Fruit fly (Drosophila melanogaster) whole organism, embryonic: ENCODE measurements around the gene CG14147.

Experiments
- Atf3 ChIP-seq: fragments of 200-800 bp; sonication (Bioruptor generic); optimal IDR thresholded peaks from 3 replicates; lab custom pipeline; 2016; ENCODE audit warnings: missing biosample characterization, missing genetic modification characterization
- CG13424 ChIP-seq: fragments of 200-800 bp; sonication (Bioruptor generic); optimal IDR thresholded peaks from 2 replicates; lab custom pipeline; 2019; ENCODE audit warnings: missing biosample characterization, mild to moderate bottlenecking, missing genetic modification characterization, moderate library complexity
- CG9817 ChIP-seq: fragments of 200-800 bp; sonication (Bioruptor generic); optimal IDR thresholded peaks from 2 replicates; lab custom pipeline; 2018; ENCODE audit warnings: missing biosample characterization, mild to moderate bottlenecking, missing genetic modification characterization, moderate library complexity
- CrebB ChIP-seq: fragments of 200-800 bp; sonication (Bioruptor generic); optimal IDR thresholded peaks from 3 replicates; lab custom pipeline; 2018; ENCODE audit warnings: missing biosample characterization, mild to moderate bottlenecking, missing genetic modification characterization
- Max ChIP-seq: fragments of 200-800 bp; sonication (Bioruptor generic); optimal IDR thresholded peaks from 2 replicates; lab custom pipeline; 2016; ENCODE audit warnings: missing biosample characterization, mild to moderate bottlenecking, missing genetic modification characterization
- Nf-YC ChIP-seq: fragments of 200-800 bp; optimal IDR thresholded peaks from 3 replicates; lab custom pipeline; 2019; ENCODE audit warnings: missing biosample characterization, mild to moderate bottlenecking, missing genetic modification characterization, moderate library complexity
- kay ChIP-seq: fragments of 200-800 bp; sonication (Bioruptor generic); optimal IDR thresholded peaks from 2 replicates; lab custom pipeline; 2016; ENCODE audit warnings: missing biosample characterization, missing genetic modification characterization
- shn ChIP-seq: fragments of 200-800 bp; sonication (Bioruptor generic); optimal IDR thresholded peaks from 3 replicates; lab custom pipeline; 2016; ENCODE audit warnings: missing biosample characterization, missing genetic modification characterization

DNA sequence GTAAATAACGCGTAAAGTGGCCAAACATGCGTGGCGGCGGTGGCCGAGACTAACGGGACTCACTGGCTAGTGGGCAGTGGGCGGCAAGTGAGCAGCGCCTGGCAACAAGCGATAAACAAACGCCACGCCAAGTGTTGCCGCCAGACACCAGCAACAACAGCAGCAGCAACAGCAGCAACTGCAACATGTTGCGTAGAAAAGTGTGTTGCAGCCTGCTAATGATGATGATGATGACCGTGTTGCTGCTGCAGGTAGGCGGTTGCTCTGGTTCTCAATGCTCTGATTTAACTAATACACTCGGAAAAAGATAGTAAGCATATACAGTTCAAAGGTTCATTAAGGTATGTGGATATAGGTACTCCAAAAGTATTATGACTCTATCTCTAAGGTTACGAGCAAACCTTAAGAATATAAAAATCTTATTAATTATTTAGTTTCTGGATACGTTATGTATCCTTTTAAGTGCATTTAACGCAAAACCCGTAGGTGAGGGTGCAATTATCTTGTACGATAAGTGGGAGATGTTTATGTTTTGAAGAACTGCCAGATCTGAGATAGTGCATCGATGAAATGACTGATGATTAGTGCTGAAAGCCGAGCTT lies 22.7 kb upstream of the CG14147 start:
- no peak for TF ChIP-seq kay (GFP tag; lab: Kevin White, UChicago)
- no peak for TF ChIP-seq Nf-YC (tag; lab: Kevin White, UChicago)
- no peak for TF ChIP-seq CG13424 (tag; lab: Kevin White, UChicago)
- no peak for TF ChIP-seq Atf3 (GFP tag; lab: Kevin White, UChicago)
- TF ChIP-seq Max: no peak
- no peak for TF ChIP-seq CrebB (tag; lab: Kevin White, UChicago)
- no peak for TF ChIP-seq shn (GFP tag; lab: Kevin White, UChicago)
- TF ChIP-seq CG9817 (tag; lab: Kevin White, UChicago): no peak
